Fruit fly (Drosophila melanogaster) whole organism, wandering third instar larva: ENCODE measurements around the gene CG8036.

Source experiments
- Abd-B ChIP-seq: fragments of >200 bp; optimal IDR thresholded peaks from 2 replicates; lab custom pipeline; 2017; ENCODE audit warnings: missing biosample characterization, missing genetic modification characterization
- GATAd ChIP-seq: sonication (Bioruptor generic); optimal IDR thresholded peaks from 2 replicates; lab custom pipeline; 2016; ENCODE audit warnings: missing biosample characterization, missing genetic modification characterization
- Mio ChIP-seq: sonication (Bioruptor generic); optimal IDR thresholded peaks from 2 replicates; lab custom pipeline; 2016; ENCODE audit warnings: missing biosample characterization, missing genetic modification characterization
- Myc ChIP-seq: fragments of >200 bp; optimal IDR thresholded peaks from 2 replicates; lab custom pipeline; 2017
- N ChIP-seq: fragments of >200 bp; optimal IDR thresholded peaks from 2 replicates; lab custom pipeline; 2018; ENCODE audit warnings: missing biosample characterization, missing external identifiers, missing genetic modification characterization
- fru ChIP-seq: fragments of 200-800 bp; sonication (Bioruptor generic); optimal IDR thresholded peaks from 3 replicates; lab custom pipeline; 2016; ENCODE audit warnings: missing biosample characterization, mild to moderate bottlenecking, missing genetic modification characterization
- h ChIP-seq: fragments of 200-800 bp; sonication (Bioruptor generic); optimal IDR thresholded peaks from 3 replicates; lab custom pipeline; 2016; ENCODE audit warnings: missing biosample characterization, mild to moderate bottlenecking, missing genetic modification characterization
- psq ChIP-seq: fragments of 200-800 bp; sonication (Bioruptor generic); optimal IDR thresholded peaks from 3 replicates; lab custom pipeline; 2017; ENCODE audit warnings: missing biosample characterization, mild to moderate bottlenecking, missing genetic modification characterization, moderate library complexity

- TF ChIP-seq Abd-B (GFP tag; lab: Kevin White, UChicago) (no peak), GATAd (GFP tag; lab: Kevin White, UChicago) (no peak), N (GFP tag; lab: Kevin White, UChicago) (no peak), h (no peak), psq (GFP tag; lab: Kevin White, UChicago) (no peak), Mio (GFP tag; lab: Kevin White, UChicago) (no peak), fru (GFP tag; lab: Kevin White, UChicago) (no peak), Myc (no peak)
These were observed 51.2 kb downstream of the CG8036 start, which contains the start of gene CG11760 for dm6 chr3R:8718898-8719297.
